Fruit fly (Drosophila melanogaster) whole organism, pupa: ENCODE results near the gene CG12481.

Experiments used
- CG10348 ChIP-seq: fragments of 200-800 bp; sonication (Bioruptor generic); IDR thresholded peaks from 2 replicates; pipeline ENCODE4 v1.3.6; 2022; ENCODE audit warnings: missing biosample characterization, missing genetic modification characterization
- CG12605 ChIP-seq: fragments of 200-800 bp; sonication (Bioruptor generic); IDR thresholded peaks from 2 replicates; pipeline ENCODE4 v1.3.6; 2022; ENCODE audit warnings: missing biosample characterization, missing genetic modification characterization
- CG13204 ChIP-seq: fragments of 200-800 bp; sonication (Bioruptor generic); optimal IDR thresholded peaks from 2 replicates; lab custom pipeline; 2018; ENCODE audit warnings: missing biosample characterization, mild to moderate bottlenecking, missing genetic modification characterization, moderate library complexity
- CG14655 ChIP-seq: fragments of 200-800 bp; sonication (Bioruptor generic); optimal IDR thresholded peaks from 3 replicates; lab custom pipeline; 2017; ENCODE audit warnings: mild to moderate bottlenecking, missing biosample characterization, missing genetic modification reagents, missing genetic modification characterization
- CG15710 ChIP-seq: fragments of 200-800 bp; sonication (Bioruptor generic); optimal IDR thresholded peaks from 2 replicates; lab custom pipeline; 2018; ENCODE audit warnings: missing biosample characterization, mild to moderate bottlenecking, missing genetic modification characterization, moderate library complexity
- CG17806 ChIP-seq: fragments of 200-800 bp; sonication (Bioruptor generic); optimal IDR thresholded peaks from 2 replicates; lab custom pipeline; 2018; ENCODE audit warnings: missing biosample characterization, mild to moderate bottlenecking, missing genetic modification characterization, moderate library complexity
- CG32121 ChIP-seq: fragments of 200-800 bp; sonication (Bioruptor generic); IDR thresholded peaks from 2 replicates; pipeline ENCODE4 v1.3.6; 2022; ENCODE audit warnings: missing biosample characterization, missing genetic modification characterization
- CG34367 ChIP-seq: fragments of 200-800 bp; sonication (Bioruptor generic); optimal IDR thresholded peaks from 2 replicates; lab custom pipeline; 2018; ENCODE audit warnings: missing biosample characterization, mild to moderate bottlenecking, missing genetic modification characterization
- CG4496 ChIP-seq: fragments of 200-800 bp; sonication (Bioruptor generic); IDR thresholded peaks from 3 replicates; pipeline ENCODE4 v1.3.6; 2022; ENCODE audit warnings: missing biosample characterization, missing genetic modification characterization
- CG8159 ChIP-seq: fragments of 200-800 bp; sonication (Bioruptor generic); optimal IDR thresholded peaks from 3 replicates; lab custom pipeline; 2018; ENCODE audit warnings: missing biosample characterization, mild to moderate bottlenecking, missing genetic modification characterization, moderate library complexity
- CG8301 ChIP-seq: fragments of 200-800 bp; sonication (Bioruptor generic); optimal IDR thresholded peaks from 2 replicates; lab custom pipeline; 2018; ENCODE audit warnings: missing biosample characterization, mild to moderate bottlenecking, missing genetic modification characterization
- CG9948 ChIP-seq: fragments of 200-800 bp; sonication (Bioruptor generic); optimal IDR thresholded peaks from 2 replicates; lab custom pipeline; 2018; ENCODE audit warnings: missing biosample characterization, mild to moderate bottlenecking, missing genetic modification characterization, moderate library complexity
- D1 ChIP-seq: fragments of 200-800 bp; sonication (Bioruptor generic); optimal IDR thresholded peaks from 2 replicates; lab custom pipeline; 2018; ENCODE audit warnings: missing biosample characterization, mild to moderate bottlenecking, missing genetic modification characterization, moderate library complexity
- EcR ChIP-seq: fragments of 200-800 bp; sonication (Bioruptor generic); optimal IDR thresholded peaks from 3 replicates; lab custom pipeline; 2019; ENCODE audit warnings: missing biosample characterization, missing genetic modification characterization, mild to moderate bottlenecking, moderate library complexity, missing genetic modification reagents
- Ets98B ChIP-seq: fragments of 200-800 bp; sonication (Bioruptor generic); IDR thresholded peaks from 2 replicates; pipeline ENCODE4 v1.3.6; 2022; ENCODE audit warnings: missing biosample characterization, missing genetic modification characterization
- Pif1A ChIP-seq: fragments of 200-800 bp; sonication (Bioruptor generic); optimal IDR thresholded peaks from 3 replicates; lab custom pipeline; 2016; ENCODE audit warnings: missing biosample characterization, missing genetic modification characterization
- Pif1B ChIP-seq: fragments of 200-800 bp; sonication (Bioruptor generic); optimal IDR thresholded peaks from 3 replicates; lab custom pipeline; 2016; ENCODE audit warnings: missing biosample characterization, missing genetic modification characterization
- Snoo ChIP-seq: fragments of 200-800 bp; sonication (Bioruptor generic); optimal IDR thresholded peaks from 3 replicates; lab custom pipeline; 2017; ENCODE audit warnings: missing biosample characterization, mild to moderate bottlenecking, missing genetic modification characterization, inconsistent platforms
- fd96Ca ChIP-seq: fragments of 200-800 bp; sonication (Bioruptor generic); IDR thresholded peaks from 3 replicates; pipeline ENCODE4 v1.3.6; 2022; ENCODE audit warnings: missing biosample characterization, missing genetic modification characterization
- gl ChIP-seq: fragments of 200-800 bp; sonication (Bioruptor generic); optimal IDR thresholded peaks from 2 replicates; lab custom pipeline; 2018; ENCODE audit warnings: missing biosample characterization, mild to moderate bottlenecking, missing genetic modification characterization
- rn ChIP-seq: fragments of 200-800 bp; sonication (Bioruptor generic); IDR thresholded peaks from 2 replicates; pipeline ENCODE4 v1.3.6; 2022; ENCODE audit warnings: missing biosample characterization, missing genetic modification characterization

Gene CG12481

DNA sequence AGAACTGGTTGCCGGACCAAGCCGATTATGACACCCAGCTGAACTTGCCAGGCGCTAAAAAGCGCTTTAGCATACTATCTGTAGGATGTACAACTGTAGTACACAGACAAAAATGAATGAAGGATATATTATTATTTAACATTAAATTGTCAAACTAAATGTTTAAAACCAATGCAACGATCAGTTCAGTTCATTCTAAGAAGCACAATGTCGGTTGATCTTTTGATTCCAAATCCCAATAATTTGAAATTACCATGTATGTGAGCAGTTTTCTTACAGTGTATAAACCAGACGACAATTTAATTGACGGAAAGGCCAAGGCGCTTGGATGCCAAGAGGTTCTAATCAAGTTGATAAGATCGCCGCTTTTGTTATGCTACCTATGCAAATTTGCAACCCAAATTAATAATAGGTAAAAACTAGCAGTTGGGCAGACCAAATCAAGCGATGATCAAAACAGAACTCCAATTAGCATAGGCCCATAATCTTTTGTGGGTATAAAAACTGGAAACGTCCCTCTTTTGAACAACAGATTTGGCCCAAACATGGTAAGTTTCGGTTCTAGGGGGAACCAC is 17.9 kb upstream of the CG12481 start, which contains the start of gene CG12480:
Gene CG12480, plus strand, starts transcription at position 525 of the 575 bp plus-strand sequence.
- TF ChIP-seq CG4496 (GFP tag; lab: Robert Waterston, UW) (0 out of 3 replicates have a peak, but pooled peaks have one; percentile 47), CG8159 (no peak), CG32121 (GFP tag; lab: Robert Waterston, UW) (no peak), CG12605 (GFP tag; lab: Robert Waterston, UW) (no peak), CG14655 (GFP tag; lab: Kevin White, UChicago) (peak; percentile 13), CG13204 (GFP tag; lab: Kevin White, UChicago) (no peak), CG9948 (no peak), fd96Ca (GFP tag; lab: Robert Waterston, UW) (no peak), Ets98B (no peak), Pif1B (no peak), CG15710 (tag; lab: Kevin White, UChicago) (no peak)

DNA sequence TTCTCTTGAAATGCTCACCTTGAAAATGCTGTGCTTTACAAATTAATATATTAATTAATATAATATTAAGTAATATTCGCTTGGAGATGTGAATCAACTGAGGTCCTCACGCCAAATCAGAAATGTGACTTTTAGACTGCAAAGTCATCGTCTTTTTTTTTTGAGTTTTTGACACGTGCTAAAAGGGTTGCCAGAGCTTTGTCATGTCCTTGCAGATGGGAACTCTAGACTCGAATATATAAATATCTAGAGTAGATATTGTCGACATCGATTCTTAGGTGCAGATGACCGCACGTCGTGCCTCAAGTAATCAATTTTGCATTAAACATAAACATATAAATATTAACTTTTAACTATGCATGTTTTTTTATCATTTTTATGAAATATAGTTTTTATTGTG is 14.5 kb upstream of the CG12481 start, which contains the start of gene betaNACtes1:
Gene betaNACtes1, minus strand, starts transcription at position 101 of the 400 bp plus-strand sequence.
- TF ChIP-seq D1 (tag; lab: Kevin White, UChicago): no peak
- no peak for TF ChIP-seq EcR (GFP tag; lab: Kevin White, UChicago)
- no peak for TF ChIP-seq CG4496 (GFP tag; lab: Robert Waterston, UW)
- no peak for TF ChIP-seq CG14655 (GFP tag; lab: Kevin White, UChicago)
- TF ChIP-seq CG10348 (GFP tag; lab: Robert Waterston, UW): no peak
- no peak for TF ChIP-seq rn
- no peak for TF ChIP-seq gl (tag; lab: Kevin White, UChicago)
- TF ChIP-seq CG8159: no peak
- TF ChIP-seq Snoo (tag; lab: Kevin White, UChicago): no peak
- no peak for TF ChIP-seq CG8301

DNA sequence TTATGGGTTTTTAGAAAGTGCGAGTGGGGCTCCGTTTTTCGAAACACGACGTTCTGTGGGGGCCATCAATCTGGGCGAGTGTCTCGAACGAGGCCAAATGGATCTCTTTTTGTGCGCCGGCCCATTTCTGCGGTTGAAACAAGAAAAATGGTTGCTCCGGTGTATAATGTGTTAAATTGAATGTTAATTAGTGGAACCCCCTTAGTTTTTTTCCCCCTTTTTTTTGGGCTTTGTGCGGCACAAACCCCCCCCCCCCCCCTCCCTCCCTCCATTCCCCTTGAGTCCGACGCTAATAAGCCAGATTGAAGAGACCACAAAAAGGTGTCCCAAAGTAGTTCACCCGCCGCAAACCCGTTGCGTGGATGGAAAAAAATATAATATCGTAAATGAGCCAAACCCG is 13.4 kb upstream of the CG12481 start:
- TF ChIP-seq CG12605 (GFP tag; lab: Robert Waterston, UW) (no peak), Pif1B (no peak), CG15710 (tag; lab: Kevin White, UChicago) (no peak), fd96Ca (GFP tag; lab: Robert Waterston, UW) (no peak), Snoo (tag; lab: Kevin White, UChicago) (no peak), CG32121 (GFP tag; lab: Robert Waterston, UW) (no peak), CG10348 (GFP tag; lab: Robert Waterston, UW) (no peak), CG9948 (no peak), CG13204 (GFP tag; lab: Kevin White, UChicago) (no peak), EcR (GFP tag; lab: Kevin White, UChicago) (no peak), Ets98B (no peak)

DNA sequence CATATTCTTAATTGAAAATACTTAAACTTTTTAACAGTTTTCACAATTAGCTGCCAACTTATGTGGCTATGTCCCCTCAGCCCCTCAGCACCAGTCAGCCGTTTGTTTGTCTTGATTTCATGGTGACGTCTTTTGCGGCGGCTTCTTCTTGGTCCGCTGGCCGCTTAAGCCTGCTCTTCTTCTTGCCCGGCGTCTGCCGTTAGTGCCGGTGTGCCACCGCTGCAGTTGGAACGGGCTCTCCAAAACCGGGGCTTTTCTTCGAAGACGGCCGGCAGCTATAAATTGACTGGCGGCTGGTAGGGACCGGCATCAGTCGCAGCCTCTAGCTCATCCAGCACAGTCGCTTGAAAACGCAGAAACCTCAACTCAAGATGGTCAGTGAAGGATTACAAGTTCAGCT is 12.6 kb upstream of the CG12481 start, which contains the start of gene CG1368:
Gene CG1368, plus strand, starts transcription at position 301 of the 400 bp plus-strand sequence.
- TF ChIP-seq CG13204 (GFP tag; lab: Kevin White, UChicago): peak; percentile 26
- TF ChIP-seq CG12605 (GFP tag; lab: Robert Waterston, UW): no peak
- no peak for TF ChIP-seq CG15710 (tag; lab: Kevin White, UChicago)

DNA sequence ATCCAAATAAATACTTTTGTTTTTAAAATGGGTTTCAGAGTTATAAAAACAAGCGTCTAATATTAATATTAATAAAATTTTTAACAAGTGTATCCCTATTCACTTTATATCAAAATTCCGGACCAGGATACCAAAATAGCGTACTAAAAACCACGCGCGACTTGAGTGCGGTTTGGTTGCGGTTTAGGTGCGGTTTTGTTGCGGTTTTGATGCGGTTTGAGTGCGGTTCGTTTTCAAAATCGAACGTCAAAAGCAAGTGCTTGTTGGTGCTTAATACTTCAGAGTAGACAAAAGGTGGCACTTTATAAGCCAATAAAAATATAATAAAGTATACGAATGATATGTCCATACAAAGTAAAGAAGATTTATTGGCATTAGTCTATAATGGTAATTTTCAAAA is 11.4 kb upstream of the CG12481 start:
- TF ChIP-seq fd96Ca (GFP tag; lab: Robert Waterston, UW) (no peak), CG9948 (no peak), CG14655 (GFP tag; lab: Kevin White, UChicago) (no peak), CG8159 (no peak), CG10348 (GFP tag; lab: Robert Waterston, UW) (no peak), CG4496 (GFP tag; lab: Robert Waterston, UW) (no peak), CG13204 (GFP tag; lab: Kevin White, UChicago) (no peak), Pif1B (no peak), CG34367 (no peak), CG12605 (GFP tag; lab: Robert Waterston, UW) (no peak), CG8301 (no peak), Ets98B (no peak), Pif1A (GFP tag; lab: Kevin White, UChicago) (no peak)
- TF ChIP-seq, all 21 proteins: peak for 0

DNA sequence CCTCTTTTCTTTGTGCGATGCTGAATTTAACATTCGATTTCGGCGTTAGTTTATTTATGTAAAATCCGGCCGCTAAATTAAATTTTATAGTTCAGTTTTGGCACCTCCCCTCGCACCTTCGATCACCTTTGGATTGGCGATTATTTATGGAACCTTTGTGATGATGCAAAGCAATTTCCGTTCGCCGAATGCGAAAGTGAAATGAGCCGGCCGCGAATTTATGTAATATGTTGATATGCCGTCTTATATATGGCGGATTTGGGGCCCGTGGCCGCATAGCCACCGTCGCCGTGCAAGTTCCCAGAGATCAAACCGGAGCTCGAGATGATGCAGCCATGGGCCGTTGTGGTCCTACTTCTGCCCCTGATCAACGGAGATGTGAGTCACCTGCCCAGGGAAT is 10.4 kb upstream of the CG12481 start, which contains the start of gene CG11581:
Gene CG11581, plus strand, starts transcription at position 301 of the 400 bp plus-strand sequence.
- TF ChIP-seq D1 (tag; lab: Kevin White, UChicago): no peak
- no peak for TF ChIP-seq CG8301
- no peak for TF ChIP-seq rn
- TF ChIP-seq CG14655 (GFP tag; lab: Kevin White, UChicago): no peak
- TF ChIP-seq, all 21 proteins: peak for 0

DNA sequence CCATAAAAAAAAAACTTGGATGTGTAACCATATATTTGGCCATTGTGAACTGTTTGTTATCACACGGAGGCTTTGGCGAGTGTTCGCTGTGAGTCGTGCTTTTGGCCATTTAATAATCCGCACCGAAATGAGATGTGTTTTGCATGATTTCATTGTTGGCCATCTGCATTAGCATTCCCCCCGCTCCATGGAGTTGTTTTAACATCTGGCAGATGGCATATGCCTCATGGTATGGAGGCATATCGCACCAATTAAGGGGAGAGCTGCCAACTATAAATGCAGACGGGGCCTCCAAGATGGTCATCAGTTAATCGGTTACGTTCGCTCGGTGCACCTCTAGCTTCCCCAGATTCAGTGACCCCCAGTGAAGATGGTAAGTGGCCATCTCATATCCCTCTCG is 6.3 kb upstream of the CG12481 start, which contains the start of gene CG11584:
Gene CG11584, plus strand, starts transcription at position 301 of the 400 bp plus-strand sequence.
- TF ChIP-seq EcR (GFP tag; lab: Kevin White, UChicago) (no peak), CG17806 (tag; lab: Kevin White, UChicago) (no peak), CG15710 (tag; lab: Kevin White, UChicago) (no peak), Snoo (tag; lab: Kevin White, UChicago) (no peak), D1 (tag; lab: Kevin White, UChicago) (no peak), CG14655 (GFP tag; lab: Kevin White, UChicago) (no peak), rn (no peak), CG10348 (GFP tag; lab: Robert Waterston, UW) (no peak), CG13204 (GFP tag; lab: Kevin White, UChicago) (no peak), Pif1B (no peak), Ets98B (no peak), CG9948 (no peak), CG32121 (GFP tag; lab: Robert Waterston, UW) (no peak), CG12605 (GFP tag; lab: Robert Waterston, UW) (no peak), fd96Ca (GFP tag; lab: Robert Waterston, UW) (no peak), CG8301 (no peak), CG8159 (no peak), Pif1A (GFP tag; lab: Kevin White, UChicago) (no peak), CG34367 (no peak)
